Worm (Caenorhabditis elegans) whole organism, early embryonic: Measurements from ENCODE around the gene Y39G8B.7.
A peak's percentile ranks its signal among the peaks of the same experiment; 100 is the strongest.

Source experiments
- B0310.2 ChIP-seq: sonication (generic microtip); optimal IDR thresholded peaks from 2 replicates; lab custom pipeline; 2016; ENCODE audit warnings: mild to moderate bottlenecking, missing genetic modification characterization, missing compliant biosample characterization
- F13C5.2 ChIP-seq: sonication (generic microtip); optimal IDR thresholded peaks from 2 replicates; lab custom pipeline; 2017; ENCODE audit warnings: mild to moderate bottlenecking, missing genetic modification characterization, inconsistent platforms, missing compliant biosample characterization
- aly-1 ChIP-seq: sonication (generic microtip); optimal IDR thresholded peaks from 2 replicates; lab custom pipeline; 2016; ENCODE audit warnings: missing genetic modification characterization, missing compliant biosample characterization
- ama-1 ChIP-seq: fragments of 150-350 bp; optimal IDR thresholded peaks from 2 replicates; lab custom pipeline; 2014
- ceh-13 ChIP-seq: fragments of 200-800 bp; sonication (Bioruptor generic); optimal IDR thresholded peaks from 2 replicates; lab custom pipeline; 2018; ENCODE audit warnings: mild to moderate bottlenecking, missing genetic modification characterization, missing compliant biosample characterization
- ceh-36 ChIP-seq: sonication (generic microtip); optimal IDR thresholded peaks from 2 replicates; lab custom pipeline; 2016; ENCODE audit warnings: missing genetic modification characterization, inconsistent platforms, missing compliant biosample characterization
- ets-7 ChIP-seq: sonication (generic microtip); optimal IDR thresholded peaks from 2 replicates; lab custom pipeline; 2016; ENCODE audit warnings: missing genotype, missing genetic modification characterization, missing compliant biosample characterization
- flt-1 ChIP-seq: fragments of 200-800 bp; sonication (Bioruptor generic); IDR thresholded peaks from 2 replicates; pipeline ENCODE4 v1.3.6; 2022; ENCODE audit warnings: missing genetic modification characterization, missing compliant biosample characterization
- hmbx-1 ChIP-seq: sonication (generic microtip); optimal IDR thresholded peaks from 2 replicates; lab custom pipeline; 2016; ENCODE audit warnings: mild to moderate bottlenecking, missing genetic modification characterization, missing compliant biosample characterization
- hmg-4 ChIP-seq: fragments of 200-800 bp; sonication (Bioruptor generic); optimal IDR thresholded peaks from 2 replicates; lab custom pipeline; 2018; ENCODE audit warnings: mild to moderate bottlenecking, missing genetic modification characterization, missing compliant biosample characterization
- hnd-1 ChIP-seq: sonication (generic microtip); optimal IDR thresholded peaks from 2 replicates; lab custom pipeline; 2016; ENCODE audit warnings: missing genetic modification characterization, missing compliant biosample characterization
- pes-1 ChIP-seq: fragments of 200-800 bp; sonication (Bioruptor generic); IDR thresholded peaks from 2 replicates; pipeline ENCODE4 v1.3.6; 2022; ENCODE audit warnings: missing genetic modification reagents, missing genetic modification characterization, missing compliant biosample characterization
- scrt-1 ChIP-seq: fragments of 200-800 bp; sonication (Bioruptor generic); IDR thresholded peaks from 2 replicates; pipeline ENCODE4 v1.3.6; 2022; ENCODE audit warnings: missing genetic modification characterization, missing compliant biosample characterization
- sea-1 ChIP-seq: fragments of 200-800 bp; sonication (Bioruptor generic); conservative IDR thresholded peaks from 2 replicates; pipeline ENCODE4 v1.3.6; 2022; ENCODE audit warnings: missing genetic modification characterization, missing compliant biosample characterization
- tbx-11 ChIP-seq: fragments of 200-800 bp; sonication (Bioruptor generic); IDR thresholded peaks from 2 replicates; pipeline ENCODE4 v1.3.6; 2022; ENCODE audit warnings: missing genetic modification characterization, missing compliant biosample characterization
- tbx-37 ChIP-seq: fragments of 200-800 bp; sonication (Bioruptor generic); conservative IDR thresholded peaks from 2 replicates; pipeline ENCODE4 v1.3.6; 2022; ENCODE audit warnings: missing genetic modification reagents, missing genetic modification characterization, missing compliant biosample characterization
- tra-4 ChIP-seq: sonication (generic microtip); optimal IDR thresholded peaks from 2 replicates; lab custom pipeline; 2017; ENCODE audit warnings: missing genetic modification characterization, missing compliant biosample characterization

Gene Y39G8B.7

DNA sequence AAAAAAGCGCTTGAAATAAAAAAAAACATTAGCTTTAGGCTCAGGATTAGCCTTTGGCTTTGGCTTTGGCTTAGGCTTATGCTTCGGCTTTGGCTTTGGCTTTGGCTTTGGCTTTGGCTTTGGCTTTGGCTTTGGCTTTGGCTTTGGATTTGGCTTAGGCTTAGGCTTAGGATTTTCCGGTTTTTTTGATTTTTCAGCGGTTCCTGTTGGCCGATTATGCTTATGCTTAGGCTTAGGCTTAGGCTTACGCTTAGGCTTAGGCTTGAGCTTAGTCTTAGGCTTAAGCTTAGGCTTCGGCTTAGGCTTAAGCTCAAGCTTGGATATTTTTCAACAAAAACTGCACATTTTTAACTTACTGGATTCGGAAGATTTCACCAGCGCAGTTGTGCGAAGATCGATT, 20.7 kb downstream of the Y39G8B.7 start:
- TF ChIP-seq F13C5.2 (no peak), pes-1 (GFP tag; lab: Robert Waterston, UW) (no peak), tbx-11 (GFP tag; lab: Robert Waterston, UW) (no peak), ceh-36 (peak; percentile 71)

DNA sequence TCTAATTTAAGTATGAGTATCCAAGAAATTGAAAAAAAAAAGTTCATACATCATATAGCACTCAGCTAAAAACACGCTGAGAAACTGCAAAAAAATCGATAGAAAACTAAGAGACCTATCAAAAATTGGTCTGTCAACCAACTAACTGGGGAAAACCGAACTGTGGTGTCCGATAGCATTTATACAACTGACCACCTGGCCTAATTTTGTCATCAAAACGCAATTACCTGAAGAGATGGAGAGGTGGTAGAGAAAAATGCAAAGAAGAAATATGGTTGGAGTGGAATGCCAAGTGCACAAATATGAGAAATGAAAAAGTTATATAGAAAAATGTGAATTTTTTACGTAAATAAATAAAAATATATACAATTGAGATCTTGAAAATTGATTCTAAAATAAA, 21.3 kb downstream of the Y39G8B.7 start, which contains the start of gene Y39G8B.1:
Gene Y39G8B.1, minus strand, starts transcription at position 299 of the 400 bp plus-strand sequence.
- TF ChIP-seq tra-4 (tag; lab: Kevin White, UChicago) (no peak), flt-1 (GFP tag; lab: Robert Waterston, UW) (no peak), aly-1 (tag; lab: Kevin White, UChicago) (no peak), ceh-36 (no peak), ets-7 (tag; lab: Kevin White, UChicago) (no peak), F13C5.2 (no peak), B0310.2 (tag; lab: Kevin White, UChicago) (no peak), sea-1 (GFP tag; lab: Robert Waterston, UW) (no peak), scrt-1 (GFP tag; lab: Robert Waterston, UW) (no peak)

DNA sequence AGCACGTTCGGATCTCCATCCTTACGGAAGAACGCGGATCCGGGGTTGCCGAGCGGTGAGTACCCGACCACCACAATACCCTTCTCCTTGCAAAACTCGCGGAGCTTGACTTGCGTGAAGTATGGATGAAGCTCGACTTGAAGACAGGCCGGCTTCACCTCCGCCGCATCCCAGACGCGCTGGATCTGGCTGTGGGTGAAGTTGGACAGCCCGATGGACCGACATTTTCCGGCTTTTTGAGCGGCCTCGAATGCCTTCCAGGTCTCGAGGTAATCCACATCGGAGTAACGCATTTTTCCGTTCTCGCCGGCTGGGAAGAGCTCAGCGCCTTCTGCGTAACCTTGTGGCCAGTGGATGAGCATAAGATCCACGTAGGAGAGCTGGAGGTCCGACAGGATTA, 22.6 kb downstream of the Y39G8B.7 start:
- no peak for TF ChIP-seq B0310.2 (tag; lab: Kevin White, UChicago)
- no peak for TF ChIP-seq hnd-1 (tag; lab: Kevin White, UChicago)
- TF ChIP-seq hmbx-1, result no peak
- no peak for TF ChIP-seq tbx-37
- no peak for TF ChIP-seq ets-7 (tag; lab: Kevin White, UChicago)
- TF ChIP-seq pes-1 (GFP tag; lab: Robert Waterston, UW), result no peak
- TF ChIP-seq sea-1 (GFP tag; lab: Robert Waterston, UW), result no peak
- no peak for TF ChIP-seq scrt-1 (GFP tag; lab: Robert Waterston, UW)
- no peak for TF ChIP-seq tra-4 (tag; lab: Kevin White, UChicago)
- TF ChIP-seq flt-1 (GFP tag; lab: Robert Waterston, UW), result no peak
- no peak for TF ChIP-seq ceh-36
- no peak for TF ChIP-seq tbx-11 (GFP tag; lab: Robert Waterston, UW)
- TF ChIP-seq aly-1 (tag; lab: Kevin White, UChicago), result no peak
- no peak for TF ChIP-seq ceh-13 (GFP tag; lab: Kevin White, UChicago)
- TF ChIP-seq F13C5.2, result no peak
- no peak for TF ChIP-seq hmg-4 (GFP tag; lab: Kevin White, UChicago)
- no peak for TF ChIP-seq ama-1 (lab: Kevin White, UChicago)

DNA sequence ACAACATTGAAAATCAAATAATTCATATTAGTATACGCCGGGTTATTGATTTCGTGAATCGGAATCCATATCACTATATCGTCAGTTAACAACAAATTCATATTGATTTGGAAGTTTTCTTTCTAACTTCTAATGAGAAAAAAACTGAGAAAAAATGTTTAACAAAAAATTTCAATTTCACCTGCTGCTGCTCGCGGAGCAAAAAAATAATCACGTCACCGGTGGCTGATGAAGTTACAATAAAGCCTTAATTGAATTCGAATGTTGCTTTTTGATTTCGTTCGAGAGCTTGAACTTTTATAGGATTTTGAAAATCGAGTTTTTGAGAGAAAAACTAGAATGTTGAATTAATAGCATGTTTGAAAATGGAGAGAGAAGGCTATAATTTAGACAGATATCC, 25.9 kb downstream of the Y39G8B.7 start, which contains the start of gene sre-43:
Gene sre-43, minus strand, starts transcription at position 101 of the 400 bp plus-strand sequence.
- TF ChIP-seq hmg-4 (GFP tag; lab: Kevin White, UChicago) (no peak), ceh-36 (no peak), hmbx-1 (no peak), ama-1 (lab: Kevin White, UChicago) (no peak), tra-4 (tag; lab: Kevin White, UChicago) (no peak), sea-1 (GFP tag; lab: Robert Waterston, UW) (no peak), scrt-1 (GFP tag; lab: Robert Waterston, UW) (no peak), tbx-11 (GFP tag; lab: Robert Waterston, UW) (no peak), tbx-37 (no peak), aly-1 (tag; lab: Kevin White, UChicago) (no peak), pes-1 (GFP tag; lab: Robert Waterston, UW) (no peak), ets-7 (tag; lab: Kevin White, UChicago) (no peak), hnd-1 (tag; lab: Kevin White, UChicago) (no peak)

DNA sequence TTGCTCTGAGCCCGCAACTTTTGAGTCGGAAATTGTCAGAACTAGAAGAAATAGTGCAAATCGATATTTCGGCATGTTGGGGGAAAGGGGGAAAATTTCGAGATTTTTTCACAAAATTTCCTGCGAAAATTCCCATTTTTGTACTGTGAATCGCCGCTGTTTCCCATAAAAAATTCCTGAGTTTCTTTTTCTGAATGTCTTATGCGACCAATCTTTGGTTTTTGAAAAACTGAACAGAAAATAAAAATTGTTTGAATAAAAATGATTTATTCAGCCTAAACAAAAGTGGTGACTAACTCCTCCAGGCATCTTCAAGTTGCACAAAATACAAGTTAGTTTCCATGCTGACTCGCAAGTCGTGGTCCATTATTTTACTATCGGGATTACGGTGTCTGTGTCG, 28.6 kb downstream of the Y39G8B.7 start, which contains the start of gene W07G1.7:
Gene W07G1.7, minus strand, starts transcription at position 101 of the 400 bp plus-strand sequence.
- TF ChIP-seq scrt-1 (GFP tag; lab: Robert Waterston, UW) (no peak), flt-1 (GFP tag; lab: Robert Waterston, UW) (no peak)

DNA sequence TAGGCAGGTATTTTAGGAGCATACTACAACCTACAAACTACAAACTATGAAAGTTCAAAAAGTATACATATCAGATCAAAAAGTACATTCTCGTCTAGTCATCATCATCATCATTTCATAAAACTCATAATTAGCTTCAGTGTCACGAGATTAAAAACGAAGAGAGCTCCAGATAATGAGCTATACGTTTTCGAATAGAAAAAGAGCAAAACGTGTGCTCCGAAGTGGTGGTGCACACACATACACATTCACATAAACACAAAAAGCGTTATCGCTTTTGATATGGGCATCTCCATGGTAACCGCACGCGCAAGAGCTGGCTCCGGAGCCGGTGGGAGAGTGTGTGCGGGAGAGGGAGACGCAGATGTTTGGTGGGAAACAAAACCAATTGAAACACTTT, 30.5 kb downstream of the Y39G8B.7 start:
- TF ChIP-seq hnd-1 (tag; lab: Kevin White, UChicago) (no peak), tbx-37 (no peak), aly-1 (tag; lab: Kevin White, UChicago) (no peak)

DNA sequence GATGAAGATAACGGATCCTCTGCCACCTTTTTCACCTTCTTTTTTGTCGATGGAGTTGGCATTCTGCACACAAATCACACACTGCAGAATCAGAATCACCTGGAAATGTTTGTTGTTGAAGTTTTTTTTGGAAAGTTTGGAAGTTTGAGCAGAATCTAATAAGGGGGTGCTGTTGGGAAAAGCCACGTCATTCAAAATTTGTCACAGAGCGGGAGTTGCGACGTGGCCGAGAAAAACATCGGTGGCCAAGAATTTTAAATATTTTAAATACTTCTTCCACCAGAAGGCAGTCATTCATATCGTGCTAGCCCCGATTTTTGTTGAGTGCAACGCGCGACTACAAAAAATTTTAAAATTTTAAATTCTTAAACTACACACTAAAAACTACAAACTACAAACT, 32.5 kb downstream of the Y39G8B.7 start, which contains the start of gene rpi-1:
Gene rpi-1, minus strand, starts transcription at position 101 of the 400 bp plus-strand sequence.
- no peak for TF ChIP-seq hmbx-1
- TF ChIP-seq pes-1 (GFP tag; lab: Robert Waterston, UW), result no peak
- TF ChIP-seq tra-4 (tag; lab: Kevin White, UChicago), result no peak
- TF ChIP-seq F13C5.2, result no peak
- TF ChIP-seq sea-1 (GFP tag; lab: Robert Waterston, UW), result no peak
- no peak for TF ChIP-seq tbx-11 (GFP tag; lab: Robert Waterston, UW)
- no peak for TF ChIP-seq ama-1 (lab: Kevin White, UChicago)
- no peak for TF ChIP-seq scrt-1 (GFP tag; lab: Robert Waterston, UW)
- TF ChIP-seq hmg-4 (GFP tag; lab: Kevin White, UChicago), result no peak
- no peak for TF ChIP-seq B0310.2 (tag; lab: Kevin White, UChicago)
- no peak for TF ChIP-seq hnd-1 (tag; lab: Kevin White, UChicago)
- no peak for TF ChIP-seq ceh-36
- TF ChIP-seq ets-7 (tag; lab: Kevin White, UChicago), result no peak
- no peak for TF ChIP-seq flt-1 (GFP tag; lab: Robert Waterston, UW)

DNA sequence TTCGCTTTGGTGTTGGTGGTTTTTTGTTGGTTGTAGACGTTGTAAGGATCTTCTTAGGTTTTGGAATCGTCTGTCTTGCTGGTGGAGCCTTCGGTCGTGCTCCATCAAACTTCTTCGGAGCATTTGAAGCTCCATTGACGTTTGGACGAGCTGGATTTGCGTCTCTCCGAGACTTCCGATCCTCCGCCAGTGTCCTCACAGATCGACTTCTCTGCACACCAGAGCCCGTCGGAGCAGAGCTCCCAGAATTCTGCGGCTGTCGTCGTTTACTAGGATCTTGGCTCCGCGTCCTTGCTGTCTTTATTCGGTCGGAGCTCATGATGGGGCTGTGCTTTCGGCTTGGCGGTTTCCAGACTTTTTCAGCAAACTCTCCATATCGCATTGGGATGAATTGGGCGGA, 33.3 kb downstream of the Y39G8B.7 start:
- TF ChIP-seq hmg-4 (GFP tag; lab: Kevin White, UChicago) (no peak), sea-1 (GFP tag; lab: Robert Waterston, UW) (no peak), ets-7 (tag; lab: Kevin White, UChicago) (no peak), hnd-1 (tag; lab: Kevin White, UChicago) (no peak), F13C5.2 (no peak)
